Fruit fly (Drosophila melanogaster) ovary, adult (tissue): ENCODE results near the gene CG13361.

ENCODE experiments used
- CG17801 ChIP-seq: fragments of 200-800 bp; optimal IDR thresholded peaks from 2 replicates; lab custom pipeline; 2019; ENCODE audit warnings: missing biosample characterization, mild to moderate bottlenecking, missing genetic modification characterization, moderate library complexity; ENCODE audit not compliant: partially characterized antibody

Gene CG13361

dm6 chrX:753553-753952, at the start of gene CG13361:
TSS of gene CG13361 (minus strand) at chrX:753653.
- no peak for TF ChIP-seq CG17801 (GFP tag; lab: Kevin White, UChicago)

- no peak for TF ChIP-seq CG17801 (GFP tag; lab: Kevin White, UChicago)
Observed at dm6 chrX:801157-801872, 47.9 kb upstream of the CG13361 start, which contains the start of gene Rbf. TSS of gene Rbf (minus strand) at chrX:801479.

dm6 chrX:796397-796989, 43.0 kb upstream of the CG13361 start:
- TF ChIP-seq CG17801 (GFP tag; lab: Kevin White, UChicago): peak; percentile 72

dm6 chrX:792923-793322, 39.5 kb upstream of the CG13361 start, which contains the start of gene CG16989:
TSS of gene CG16989 (plus strand) at chrX:793147.
- TF ChIP-seq CG17801 (GFP tag; lab: Kevin White, UChicago): no peak

dm6 chrX:790039-790597, 36.7 kb upstream of the CG13361 start, which contains the start of gene CG13360:
TSS of gene CG13360 (minus strand) at chrX:790089.
- no peak for TF ChIP-seq CG17801 (GFP tag; lab: Kevin White, UChicago)

- no peak for TF ChIP-seq CG17801 (GFP tag; lab: Kevin White, UChicago)
Observed at dm6 chrX:784456-784855, 31.0 kb upstream of the CG13361 start, which contains the start of gene tw. TSS of gene tw (plus strand) at chrX:784746.

dm6 chrX:779344-779743, 25.9 kb upstream of the CG13361 start:
- no peak for TF ChIP-seq CG17801 (GFP tag; lab: Kevin White, UChicago)

dm6 chrX:775184-775583, 21.7 kb upstream of the CG13361 start:
- no peak for TF ChIP-seq CG17801 (GFP tag; lab: Kevin White, UChicago)

- TF ChIP-seq CG17801 (GFP tag; lab: Kevin White, UChicago): no peak
Observed at dm6 chrX:774160-774700, 20.8 kb upstream of the CG13361 start.

dm6 chrX:772305-772986, 19.0 kb upstream of the CG13361 start:
- TF ChIP-seq CG17801 (GFP tag; lab: Kevin White, UChicago): no peak

- TF ChIP-seq CG17801 (GFP tag; lab: Kevin White, UChicago): no peak
Observed at dm6 chrX:771431-772064, 18.1 kb upstream of the CG13361 start.

- peak; percentile 65 for TF ChIP-seq CG17801 (GFP tag; lab: Kevin White, UChicago)
Observed at dm6 chrX:769639-770124, 16.2 kb upstream of the CG13361 start, which contains the start of gene fz3. TSS of gene fz3 (plus strand) at chrX:769945.

- TF ChIP-seq CG17801 (GFP tag; lab: Kevin White, UChicago): no peak
Observed at dm6 chrX:768480-769123, 15.1 kb upstream of the CG13361 start.

- TF ChIP-seq CG17801 (GFP tag; lab: Kevin White, UChicago): no peak
Observed at dm6 chrX:767928-768327, 14.5 kb upstream of the CG13361 start.
